Fruit fly (Drosophila melanogaster): ENCODE measurements around the gene Ent2.

Gene Ent2

DNA sequence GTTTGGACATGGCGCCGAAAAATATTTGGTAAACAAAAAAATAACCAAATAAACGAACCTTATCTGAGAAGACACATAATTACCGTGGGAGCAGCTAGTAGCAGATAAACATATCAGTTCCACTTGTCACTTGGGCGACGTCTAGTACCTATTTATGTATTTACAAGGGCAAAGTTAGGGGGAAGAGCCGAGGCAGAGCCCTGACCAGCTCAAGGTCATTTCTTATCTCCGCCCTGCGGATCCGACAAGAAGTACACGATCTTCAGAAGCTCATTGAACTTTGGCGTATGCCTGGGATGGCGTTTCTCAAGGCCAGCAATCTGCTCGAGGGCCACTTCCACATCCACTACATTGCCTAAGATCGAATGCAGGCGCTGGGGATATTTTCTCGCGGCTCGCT lies 2.8 kb downstream of the Ent2 start:
- TF ChIP-seq OdsH (GFP tag; optimal IDR thresholded peaks at IDR 0.05) (no peak), svp (GFP tag) (peak; percentile 83), topi (GFP tag; optimal IDR thresholded peaks at IDR 0.05) (no peak), CG4318 (GFP tag; optimal IDR thresholded peaks at IDR 0.05) (no peak), eg (GFP tag; IDR thresholded peaks at IDR 0.05) (no peak), achi (GFP tag; optimal IDR thresholded peaks at IDR 0.05) (no peak), CG6276 (GFP tag; optimal IDR thresholded peaks at IDR 0.05) (no peak), CG6854 (GFP tag; optimal IDR thresholded peaks at IDR 0.05) (no peak), CG3919 (GFP tag; optimal IDR thresholded peaks at IDR 0.05) (no peak), CG6808 (GFP tag; optimal IDR thresholded peaks at IDR 0.05) (no peak), pdm3 (GFP tag; optimal IDR thresholded peaks at IDR 0.05) (no peak), fkh (GFP tag; optimal IDR thresholded peaks at IDR 0.05) (peak; percentile 52), Eip93F (GFP tag; optimal IDR thresholded peaks at IDR 0.05) (no peak), Blimp-1 (GFP tag; optimal IDR thresholded peaks at IDR 0.05) (no peak), CG15336 (GFP tag; IDR thresholded peaks at IDR 0.05) (no peak), Smox (GFP tag; optimal IDR thresholded peaks at IDR 0.05) (no peak)

- TF ChIP-seq fkh (GFP tag; optimal IDR thresholded peaks at IDR 0.05) (peak; percentile 70), svp (GFP tag) (peak; percentile 24), fd59A (GFP tag; optimal IDR thresholded peaks at IDR 0.05) (no peak), pdm3 (GFP tag; optimal IDR thresholded peaks at IDR 0.05) (no peak)
Observed at dm6 chr2L:6566020-6566687, 4.0 kb downstream of the Ent2 start, which contains the start of gene CG13766. TSS of gene CG13766 (minus strand) at chr2L:6566181.

dm6 chr2L:6579045-6579444 lies 16.9 kb downstream of the Ent2 start:
- TF ChIP-seq svp (GFP tag) (peak; percentile 47), CG6276 (GFP tag; optimal IDR thresholded peaks at IDR 0.05) (no peak)

DNA sequence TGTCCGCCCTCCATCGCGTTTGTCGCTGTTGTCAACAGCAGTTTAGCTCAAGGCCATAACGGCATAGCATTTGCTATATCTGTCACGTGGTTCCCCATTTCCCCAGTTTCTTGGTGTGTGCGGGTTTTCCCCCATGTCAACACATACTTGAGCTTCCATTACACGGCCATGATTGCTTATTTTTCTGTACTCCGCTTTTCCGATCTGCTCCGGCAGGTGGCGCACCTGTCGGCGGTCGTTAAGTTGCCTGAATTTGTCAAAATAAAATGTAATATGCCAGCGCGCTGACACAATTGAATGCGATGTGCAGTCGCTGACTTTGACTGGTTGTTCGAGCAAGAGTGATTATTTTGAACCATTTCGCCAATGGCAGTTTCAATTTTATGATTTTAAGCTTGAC lies 22.2 kb downstream of the Ent2 start:
- no peak for TF ChIP-seq spab (GFP tag; optimal IDR thresholded peaks at IDR 0.05)
- TF ChIP-seq CG10631 (GFP tag; optimal IDR thresholded peaks at IDR 0.05), result no peak
- TF ChIP-seq achi (GFP tag; optimal IDR thresholded peaks at IDR 0.05), result no peak

DNA sequence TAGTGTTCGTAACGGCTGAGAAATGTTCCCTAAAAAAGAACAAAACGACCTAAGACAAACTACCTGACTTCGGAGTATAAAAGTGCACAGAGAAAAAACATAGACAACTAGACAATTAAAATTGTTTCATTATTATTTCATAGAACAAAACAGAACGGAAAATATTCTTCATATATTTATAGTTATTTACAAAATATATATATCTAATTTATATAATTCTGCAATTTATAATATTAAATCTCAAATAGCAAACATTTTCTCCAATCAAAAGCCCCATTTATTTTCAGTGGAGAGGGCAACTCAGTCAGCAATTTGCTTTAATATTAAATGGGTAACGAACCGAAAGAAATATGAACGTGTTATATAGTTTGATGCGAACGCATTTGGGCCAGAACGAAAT lies 32.9 kb downstream of the Ent2 start:
- TF ChIP-seq CG31627 (GFP tag; optimal IDR thresholded peaks at IDR 0.05), result no peak
- no peak for TF ChIP-seq CG11762 (GFP tag; optimal IDR thresholded peaks at IDR 0.05; ENCODE audit: insufficient read depth)
- TF ChIP-seq dsx (GFP tag; optimal IDR thresholded peaks at IDR 0.05; ENCODE audit: poor library complexity, severe bottlenecking), result no peak
- no peak for TF ChIP-seq Hr4 (GFP tag; optimal IDR thresholded peaks at IDR 0.05)
- no peak for TF ChIP-seq spab (GFP tag; optimal IDR thresholded peaks at IDR 0.05)

DNA sequence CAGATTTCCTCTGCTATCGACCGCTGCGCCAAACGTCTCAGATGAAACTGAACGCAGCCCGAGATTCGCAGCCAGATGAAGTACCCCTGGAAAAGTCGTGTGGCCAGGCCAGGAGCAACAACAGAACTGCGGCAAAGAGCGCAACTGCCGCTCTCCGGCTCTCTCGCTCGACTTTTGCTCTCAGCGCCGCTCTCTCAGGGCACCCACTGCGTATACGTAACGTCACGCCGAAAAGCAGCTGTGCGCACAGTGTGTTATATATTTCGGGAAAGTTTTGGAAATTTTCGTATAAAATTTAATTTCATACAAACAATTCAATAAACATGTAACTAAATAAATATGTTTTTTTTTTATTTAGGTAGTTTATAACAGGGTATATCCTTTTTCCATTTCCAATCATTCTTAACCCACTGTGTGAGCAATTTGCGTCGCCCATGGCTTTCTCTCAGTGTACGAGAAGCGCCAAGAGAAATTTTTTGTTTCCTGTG lies 38.9 kb downstream of the Ent2 start, which contains the start of gene Dpp10:
Dpp10 (minus strand) TSS at position 51 of the 488 bp plus-strand sequence.
- TF ChIP-seq spab (GFP tag; optimal IDR thresholded peaks at IDR 0.05) (peak; percentile 65), CG6854 (GFP tag; optimal IDR thresholded peaks at IDR 0.05) (no peak), CG8319 (GFP tag; optimal IDR thresholded peaks at IDR 0.05) (peak; percentile 44), esn (GFP tag; optimal IDR thresholded peaks at IDR 0.05) (no peak), Hr39 (GFP tag; optimal IDR thresholded peaks at IDR 0.05) (peak; percentile 70), CG10631 (GFP tag; optimal IDR thresholded peaks at IDR 0.05) (peak; percentile 71), OdsH (GFP tag; optimal IDR thresholded peaks at IDR 0.05) (peak; percentile 76), Eip78C (GFP tag) (peak; percentile 92), CG11762 (GFP tag; optimal IDR thresholded peaks at IDR 0.05; ENCODE audit: insufficient read depth) (peak; percentile 24), dsx (GFP tag; optimal IDR thresholded peaks at IDR 0.05; ENCODE audit: poor library complexity, severe bottlenecking) (peak; percentile 65), fd85E (GFP tag; optimal IDR thresholded peaks at IDR 0.05) (no peak), cyc (GFP tag; optimal IDR thresholded peaks at IDR 0.05) (peak; percentile 67), Ets96B (tag; optimal IDR thresholded peaks at IDR 0.05) (peak; percentile 70), achi (GFP tag; optimal IDR thresholded peaks at IDR 0.05) (peak; percentile 76), Sox15 (GFP tag; optimal IDR thresholded peaks at IDR 0.05) (peak; percentile 58), CG11294 (GFP tag; IDR thresholded peaks at IDR 0.05) (peak; percentile 83), Sox14 (GFP tag; optimal IDR thresholded peaks at IDR 0.05) (peak; percentile 64), eg (GFP tag; IDR thresholded peaks at IDR 0.05) (peak; percentile 90), CG16779 (tag; optimal IDR thresholded peaks at IDR 0.05) (peak; percentile 59), CG34406 (GFP tag; optimal IDR thresholded peaks at IDR 0.05) (peak; percentile 54), net (GFP tag; optimal IDR thresholded peaks at IDR 0.05) (peak; percentile 65), Hr4 (GFP tag; optimal IDR thresholded peaks at IDR 0.05) (peak; percentile 75), CG4318 (GFP tag; optimal IDR thresholded peaks at IDR 0.05) (peak; percentile 70), CG3032 (tag; optimal IDR thresholded peaks at IDR 0.05) (peak; percentile 78), CG32006 (GFP tag; optimal IDR thresholded peaks at IDR 0.05) (peak; percentile 77), CG1621 (tag; optimal IDR thresholded peaks at IDR 0.05) (peak; percentile 61)
